Worm (Caenorhabditis elegans) whole organism, dauer: ENCODE data around the gene srt-49.
"Not testable (repeated sequence)": the region's sequence is repeated elsewhere in the genome, so short reads cannot be mapped to it uniquely, and the experiment has no call there.

ENCODE experiments used
- unc-62 ChIP-seq: sonication (generic microtip); optimal IDR thresholded peaks from 2 replicates; lab custom pipeline; 2017; ENCODE audit warnings: missing biosample characterization, missing genetic modification reagents, missing genetic modification characterization

Gene srt-49

ce11 chrIV:15098294-15098693, at the start of gene srt-49:
srt-49 (minus strand) TSS chrIV:15098394.
- no peak for TF ChIP-seq unc-62 (GFP tag; lab: Kevin White, UChicago)

- TF ChIP-seq unc-62 (GFP tag; lab: Kevin White, UChicago), result no peak
Measured at ce11 chrIV:15147104-15147503, 48.9 kb upstream of the srt-49 start, which contains the start of gene str-78. str-78 (minus strand) TSS chrIV:15147204.

DNA sequence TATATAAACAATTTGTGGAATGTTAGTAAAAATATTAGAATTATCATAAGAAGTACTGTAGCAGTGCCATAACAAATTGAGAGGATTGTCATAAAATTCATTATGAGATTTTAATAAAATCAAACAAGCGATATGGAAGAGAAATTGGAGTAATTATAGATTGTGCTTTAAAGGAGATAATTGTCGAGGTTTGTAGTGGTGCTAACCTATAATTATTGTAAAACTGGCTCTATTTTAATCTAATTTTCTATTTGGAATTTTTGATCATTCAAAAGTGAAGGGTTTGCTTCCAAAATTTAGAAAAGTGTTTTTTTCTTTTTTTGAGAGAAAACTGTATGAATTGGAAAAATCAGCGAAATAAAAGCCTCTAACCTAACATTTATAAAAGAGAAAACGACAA, 42.6 kb upstream of the srt-49 start, which contains the start of gene srg-51:
srg-51 (minus strand) TSS at position 101 of the 400 bp plus-strand sequence.
- no peak for TF ChIP-seq unc-62 (GFP tag; lab: Kevin White, UChicago)

- not testable (repeated sequence) for TF ChIP-seq unc-62 (GFP tag; lab: Kevin White, UChicago)
Measured at ce11 chrIV:15133899-15134298, 35.7 kb upstream of the srt-49 start, which contains the start of gene M199.8. M199.8 (minus strand) TSS chrIV:15133999.

DNA sequence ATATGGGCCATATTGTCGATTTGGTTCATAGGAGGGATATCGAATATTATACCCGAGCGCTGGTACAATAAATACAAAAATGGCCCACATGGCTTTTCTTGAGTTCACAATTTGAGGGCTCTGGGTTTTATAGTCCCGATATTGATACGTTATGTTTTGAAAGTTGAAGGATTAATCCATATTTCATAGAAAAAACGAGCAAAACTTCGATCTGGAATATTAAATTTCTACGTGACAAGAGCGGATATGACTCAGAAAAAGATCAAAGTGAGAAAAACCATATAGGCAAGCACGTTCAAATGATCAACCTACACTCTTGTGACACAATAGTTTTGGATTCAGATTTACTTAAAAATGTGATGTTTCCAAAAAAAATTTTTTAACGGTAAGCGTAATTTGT, 33.5 kb upstream of the srt-49 start, which contains the start of gene col-135:
col-135 (minus strand) TSS at position 101 of the 400 bp plus-strand sequence.
- no peak for TF ChIP-seq unc-62 (GFP tag; lab: Kevin White, UChicago)

DNA sequence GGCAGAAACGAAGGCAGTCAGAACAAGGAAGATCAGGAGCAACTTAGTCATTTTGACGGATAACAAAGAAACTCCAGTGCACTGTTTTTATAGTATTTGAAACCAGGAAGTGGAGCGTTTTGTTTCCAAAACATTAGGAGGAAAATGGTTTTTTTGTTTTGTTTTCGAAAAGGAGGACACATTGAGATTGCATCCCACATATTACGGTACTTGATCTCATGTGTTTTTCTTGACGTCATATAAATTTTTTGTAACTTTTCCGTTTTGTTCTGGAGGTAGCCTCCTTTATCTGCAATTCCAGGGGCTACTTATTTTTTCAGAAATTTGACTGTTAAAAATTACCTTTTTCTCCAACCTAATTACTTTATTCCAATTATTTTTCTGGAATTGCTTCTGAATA, 29.5 kb upstream of the srt-49 start, which contains the start of gene M199.9:
M199.9 (minus strand) TSS at position 101 of the 400 bp plus-strand sequence.
- no peak for TF ChIP-seq unc-62 (GFP tag; lab: Kevin White, UChicago)

ce11 chrIV:15126021-15126420, 27.8 kb upstream of the srt-49 start, which contains the start of gene clec-190:
clec-190 (minus strand) TSS chrIV:15126121.
- TF ChIP-seq unc-62 (GFP tag; lab: Kevin White, UChicago), result no peak

DNA sequence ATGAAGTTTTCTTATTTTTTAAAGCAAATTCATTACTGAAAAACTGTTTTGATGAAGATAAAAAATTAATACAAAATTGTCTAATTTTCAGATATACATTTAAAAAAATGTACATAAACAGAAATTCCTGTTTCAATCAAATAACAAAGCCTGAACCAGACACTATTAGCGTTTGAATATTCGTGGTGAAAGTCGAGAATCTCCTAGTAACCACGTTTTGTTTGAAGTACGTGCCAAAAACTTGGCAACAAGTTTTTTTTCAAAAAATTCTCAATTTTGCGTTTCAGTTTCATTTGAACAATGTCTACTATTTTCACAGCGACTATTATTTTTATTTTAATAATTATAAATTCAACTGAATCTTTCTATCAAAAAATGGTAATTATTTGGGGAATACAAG, 24.7 kb upstream of the srt-49 start, which contains the start of gene M199.7:
M199.7 (plus strand) TSS at position 301 of the 400 bp plus-strand sequence.
- TF ChIP-seq unc-62 (GFP tag; lab: Kevin White, UChicago), result no peak

DNA sequence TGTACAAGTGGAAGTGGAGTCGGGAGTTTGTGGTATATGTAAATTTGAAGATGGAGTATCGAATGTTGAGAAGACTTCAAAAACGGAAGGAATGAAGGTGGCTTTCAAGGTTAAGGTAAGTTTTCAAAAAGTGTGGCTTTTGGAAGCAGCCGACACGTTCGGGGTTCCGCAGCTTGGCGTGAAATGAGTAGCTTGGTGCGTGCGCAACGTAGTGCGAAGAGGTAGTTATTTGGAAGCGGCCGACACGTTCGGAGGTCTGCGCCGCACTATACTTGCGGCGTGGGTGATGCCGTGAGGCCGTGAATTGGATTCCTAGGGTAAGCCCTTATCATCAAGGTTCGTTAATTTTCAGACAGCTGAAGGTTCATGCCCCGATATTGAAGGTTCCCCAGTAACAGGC, 22.6 kb upstream of the srt-49 start, which contains the start of gene clec-189:
clec-189 (plus strand) TSS at position 92 of the 400 bp plus-strand sequence.
- no peak for TF ChIP-seq unc-62 (GFP tag; lab: Kevin White, UChicago)

- TF ChIP-seq unc-62 (GFP tag; lab: Kevin White, UChicago), result no peak
Measured at ce11 chrIV:15119268-15119667, 21.1 kb upstream of the srt-49 start.

- no peak for TF ChIP-seq unc-62 (GFP tag; lab: Kevin White, UChicago)
Measured at ce11 chrIV:15118390-15118789, 20.2 kb upstream of the srt-49 start, which contains the start of gene M199.136. M199.136 (plus strand) TSS chrIV:15118690.

- no peak for TF ChIP-seq unc-62 (GFP tag; lab: Kevin White, UChicago)
Measured at ce11 chrIV:15114324-15114723, 16.1 kb upstream of the srt-49 start, which contains the start of gene M199.135. M199.135 (plus strand) TSS chrIV:15114624.

DNA sequence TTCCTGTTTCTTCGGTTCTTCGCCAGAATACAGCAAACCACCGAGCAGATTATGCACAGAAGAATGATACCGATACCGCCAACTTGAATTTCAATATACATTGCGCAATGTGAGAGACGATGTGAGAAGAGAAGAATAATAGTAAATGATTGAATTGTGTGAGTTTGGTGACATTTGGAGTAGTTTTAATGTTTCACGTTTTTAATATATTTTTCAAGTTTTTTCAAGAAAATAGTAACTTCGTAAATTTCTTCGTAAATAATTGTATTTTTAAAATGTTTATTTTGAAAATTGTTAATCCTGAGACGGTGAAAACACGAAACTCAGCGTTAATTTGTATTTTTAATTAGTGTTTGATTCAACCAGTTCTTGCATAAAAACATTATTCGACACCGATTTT, 14.9 kb upstream of the srt-49 start, which contains the start of gene M199.134:
M199.134 (minus strand) TSS at position 101 of the 400 bp plus-strand sequence.
- TF ChIP-seq unc-62 (GFP tag; lab: Kevin White, UChicago), result no peak

DNA sequence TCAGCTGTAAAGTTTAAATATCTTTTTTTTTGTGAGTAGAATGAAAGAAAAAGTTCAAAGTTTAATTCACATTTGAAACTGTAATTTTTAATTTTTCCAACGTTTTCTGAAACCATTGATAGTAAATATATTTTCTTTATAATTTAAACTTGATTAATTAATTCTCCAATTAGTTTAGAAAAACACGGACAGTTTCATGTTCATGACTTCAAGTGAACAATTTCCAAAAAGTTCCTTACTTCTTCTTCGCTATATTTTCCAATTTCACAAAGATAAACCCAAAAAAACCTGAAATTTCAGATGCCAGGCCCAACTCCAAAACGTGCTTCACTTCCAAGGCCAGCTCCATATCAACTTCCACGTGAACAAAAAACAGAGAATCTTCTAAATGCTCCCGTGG, 10.3 kb upstream of the srt-49 start, which contains the start of gene M199.2:
M199.2 (plus strand) TSS at position 301 of the 400 bp plus-strand sequence.
- TF ChIP-seq unc-62 (GFP tag; lab: Kevin White, UChicago), result no peak

DNA sequence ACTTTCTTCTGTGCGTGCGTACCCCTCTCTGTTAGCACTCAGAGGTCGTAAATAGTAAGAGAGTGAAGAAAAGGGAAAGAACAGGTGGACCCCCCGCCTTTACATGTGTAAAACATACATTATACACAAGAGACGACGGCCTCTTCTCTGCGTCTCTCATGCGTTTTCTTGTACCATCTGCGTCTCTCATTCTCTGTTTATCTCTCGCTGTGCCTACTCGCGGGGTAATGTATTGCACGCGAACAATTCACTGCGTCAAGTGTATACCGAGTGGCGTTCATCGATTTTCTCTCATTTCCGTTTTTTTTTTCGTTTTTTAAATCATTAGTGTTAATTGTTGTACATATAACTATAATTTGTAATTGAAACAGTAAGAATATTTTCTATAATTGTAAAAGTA, 9.0 kb upstream of the srt-49 start:
- TF ChIP-seq unc-62 (GFP tag; lab: Kevin White, UChicago), result no peak

- no peak for TF ChIP-seq unc-62 (GFP tag; lab: Kevin White, UChicago)
Measured at ce11 chrIV:15103224-15103679, 5.1 kb upstream of the srt-49 start, which contains the start of gene srt-44. srt-44 (plus strand) TSS chrIV:15103629.

DNA sequence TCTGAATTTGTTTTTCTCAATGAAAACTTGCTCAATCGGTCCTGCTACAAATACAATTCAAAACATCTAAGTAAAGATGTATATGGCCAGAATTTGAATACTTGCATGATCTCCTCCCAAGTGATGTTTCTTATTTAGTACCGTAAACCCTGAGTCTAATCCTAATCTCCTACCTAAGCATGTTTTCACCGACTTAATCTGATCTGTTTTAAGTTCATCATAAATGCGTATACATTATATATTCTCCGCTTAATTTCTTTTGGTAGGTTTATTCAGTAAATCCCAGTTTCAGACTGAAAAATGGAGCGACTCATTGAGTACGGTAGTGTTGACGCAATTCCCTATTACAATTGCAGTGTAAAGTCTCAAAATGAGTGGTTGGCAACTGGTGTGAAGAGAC, 23.8 kb downstream of the srt-49 start, which contains the start of gene srt-50:
srt-50 (plus strand) TSS at position 301 of the 400 bp plus-strand sequence.
- TF ChIP-seq unc-62 (GFP tag; lab: Kevin White, UChicago), result no peak
